Worm (Caenorhabditis elegans) whole organism, early embryonic: ENCODE results near the gene klf-2.

Experiments used
- hmg-4 ChIP-seq: fragments of 200-800 bp; sonication (Bioruptor generic); optimal IDR thresholded peaks from 2 replicates; lab custom pipeline; 2018; ENCODE audit warnings: mild to moderate bottlenecking, missing genetic modification characterization, missing compliant biosample characterization
- pes-1 ChIP-seq: fragments of 200-800 bp; sonication (Bioruptor generic); IDR thresholded peaks from 2 replicates; pipeline ENCODE4 v1.3.6; 2022; ENCODE audit warnings: missing genetic modification reagents, missing genetic modification characterization, missing compliant biosample characterization

DNA sequence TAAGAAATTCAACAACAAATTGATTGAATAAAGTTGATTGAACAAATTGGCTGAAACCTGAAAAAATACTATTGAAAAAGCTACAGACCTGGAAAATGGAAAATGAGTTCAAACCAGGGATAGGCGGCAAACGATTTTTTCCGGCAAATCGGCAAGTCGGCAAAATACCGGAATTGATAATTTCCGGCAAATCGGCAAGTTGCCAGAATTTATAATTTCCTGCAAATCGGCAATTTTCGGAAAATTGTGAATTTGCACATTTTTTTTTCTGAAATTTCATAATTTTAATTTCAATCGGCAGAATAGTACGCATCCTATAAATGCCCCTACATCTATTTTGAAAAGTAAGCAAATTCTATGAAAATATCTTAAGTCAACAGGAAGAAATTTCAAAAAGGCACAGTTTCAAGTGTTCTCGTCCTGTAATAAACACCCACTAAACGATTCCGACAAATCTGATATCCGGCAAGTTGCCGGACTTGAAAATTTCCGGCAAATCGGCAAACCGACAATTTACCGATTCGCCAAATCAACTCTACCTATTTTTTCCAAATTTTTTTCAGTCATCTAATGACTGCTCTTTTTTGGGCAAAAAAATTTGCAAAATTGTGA, 31.5 kb downstream of the klf-2 start:
- TF ChIP-seq hmg-4 (GFP tag; lab: Kevin White, UChicago) (no peak), pes-1 (GFP tag; lab: Robert Waterston, UW) (no peak)
